Worm (Caenorhabditis elegans) whole organism, mixed stage, embryonic: ENCODE measurements around the gene H40L08.8.

Experiments
- elt-3 ChIP-seq: fragments of 150-350 bp; optimal IDR thresholded peaks from 2 replicates; lab custom pipeline; 2014; ENCODE audit warnings: missing biosample characterization, missing genetic modification characterization
- nhr-2 ChIP-seq: fragments of 150-350 bp; optimal IDR thresholded peaks from 2 replicates; lab custom pipeline; 2014; ENCODE audit warnings: missing biosample characterization, missing genetic modification characterization
- sem-2 ChIP-seq: fragments of 200-800 bp; sonication (Bioruptor generic); optimal IDR thresholded peaks from 2 replicates; lab custom pipeline; 2018; ENCODE audit warnings: mild to moderate bottlenecking, missing genetic modification characterization, missing compliant biosample characterization
- unc-62 ChIP-seq: fragments of 150-350 bp; optimal IDR thresholded peaks from 2 replicates; lab custom pipeline; 2014; ENCODE audit warnings: missing biosample characterization, missing genetic modification reagents, missing genetic modification characterization

DNA sequence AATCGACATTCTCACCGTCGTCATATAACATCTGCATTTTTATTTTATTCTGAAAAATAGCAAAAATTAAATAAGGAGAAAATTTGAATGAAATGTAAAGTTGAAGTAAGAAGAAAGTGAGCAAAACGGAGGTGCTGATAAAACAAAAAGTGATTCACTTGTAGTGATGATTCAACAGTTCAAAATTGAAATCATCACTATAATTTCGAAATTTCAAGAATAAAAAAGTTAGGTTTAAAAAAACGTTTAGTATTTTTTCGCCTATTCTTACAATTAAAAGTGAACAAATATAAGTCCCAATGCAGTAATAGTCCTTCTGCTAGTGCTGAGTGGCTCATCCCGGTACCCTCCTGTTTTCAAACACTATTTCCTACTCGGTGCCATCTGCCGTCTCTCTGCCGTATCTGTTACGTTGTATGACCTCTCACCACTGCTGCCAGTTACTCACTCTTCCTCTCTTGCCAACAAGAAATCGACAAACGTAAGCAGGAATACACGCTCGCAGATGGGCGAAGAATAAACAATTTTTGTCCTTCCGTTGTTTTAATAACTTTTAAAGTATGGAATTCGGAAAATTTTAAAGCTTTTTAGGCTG, 23.0 kb upstream of the H40L08.8 start, which contains the start of gene dhhc-1:
- TF ChIP-seq elt-3 (tag; lab: Kevin White, UChicago) (no peak), nhr-2 (tag; lab: Kevin White, UChicago) (peak; percentile 15), sem-2 (GFP tag; lab: Kevin White, UChicago) (no peak), unc-62 (GFP tag; lab: Kevin White, UChicago) (peak; percentile 28)
